Worm (Caenorhabditis elegans) whole organism, young adult: ENCODE results near the gene try-3.

Experiments used
- K12H6.12 ChIP-seq: fragments of 200-800 bp; sonication (Bioruptor generic); optimal IDR thresholded peaks from 2 replicates; lab custom pipeline; 2018; ENCODE audit warnings: mild to moderate bottlenecking, missing genetic modification characterization, missing compliant biosample characterization
- T26A5.8 ChIP-seq: sonication (generic microtip); optimal IDR thresholded peaks from 2 replicates; lab custom pipeline; 2016; ENCODE audit warnings: missing genetic modification characterization, missing compliant biosample characterization
- athp-1 ChIP-seq: sonication (generic microtip); optimal IDR thresholded peaks from 2 replicates; lab custom pipeline; 2017; ENCODE audit warnings: mild to moderate bottlenecking, missing genetic modification characterization, missing compliant biosample characterization
- ccch-3 ChIP-seq: fragments of 200-800 bp; sonication (Bioruptor generic); optimal IDR thresholded peaks from 2 replicates; lab custom pipeline; 2018; ENCODE audit warnings: mild to moderate bottlenecking, missing genetic modification characterization, missing compliant biosample characterization
- ceh-79 ChIP-seq: sonication (generic microtip); optimal IDR thresholded peaks from 2 replicates; lab custom pipeline; 2017; ENCODE audit warnings: mild to moderate bottlenecking, missing genetic modification characterization, missing compliant biosample characterization
- die-1 ChIP-seq: sonication (generic microtip); optimal IDR thresholded peaks from 2 replicates; lab custom pipeline; 2016; ENCODE audit warnings: missing genotype, mild to moderate bottlenecking, missing genetic modification characterization, missing compliant biosample characterization
- lag-1 ChIP-seq: fragments of 200-800 bp; sonication (Bioruptor generic); IDR thresholded peaks from 2 replicates; pipeline ENCODE4 v1.3.6; 2022; ENCODE audit warnings: missing genetic modification reagents, missing genetic modification characterization, missing compliant biosample characterization
- let-526 ChIP-seq: fragments of 200-800 bp; sonication (Bioruptor generic); IDR thresholded peaks from 2 replicates; pipeline ENCODE4 v1.3.6; 2022; ENCODE audit warnings: missing genetic modification reagents, missing genetic modification characterization, missing compliant biosample characterization
- nhr-90 ChIP-seq: sonication (generic microtip); optimal IDR thresholded peaks from 2 replicates; lab custom pipeline; 2016; ENCODE audit warnings: missing genotype, mild to moderate bottlenecking, missing genetic modification characterization, missing compliant biosample characterization
- repo-1 ChIP-seq: sonication (generic microtip); optimal IDR thresholded peaks from 2 replicates; lab custom pipeline; 2017; ENCODE audit warnings: mild to moderate bottlenecking, missing genetic modification characterization, missing compliant biosample characterization
- sdz-38 ChIP-seq: sonication (generic microtip); optimal IDR thresholded peaks from 2 replicates; lab custom pipeline; 2016; ENCODE audit warnings: missing genotype, missing genetic modification characterization, missing compliant biosample characterization
- unc-62 ChIP-seq: fragments of 150-350 bp; optimal IDR thresholded peaks from 2 replicates; lab custom pipeline; 2014; ENCODE audit warnings: missing biosample characterization, missing genetic modification reagents, missing genetic modification characterization

- no peak for TF ChIP-seq ceh-79 (tag; lab: Kevin White, UChicago)
- TF ChIP-seq T26A5.8 (tag; lab: Kevin White, UChicago) = no peak
- no peak for TF ChIP-seq repo-1 (tag; lab: Kevin White, UChicago)
- TF ChIP-seq let-526 = no peak
- TF ChIP-seq ccch-3 (GFP tag; lab: Kevin White, UChicago) = no peak
- no peak for TF ChIP-seq sdz-38 (tag; lab: Kevin White, UChicago)
- no peak for TF ChIP-seq unc-62 (GFP tag; lab: Kevin White, UChicago)
- no peak for TF ChIP-seq nhr-90
- no peak for TF ChIP-seq K12H6.12 (tag; lab: Kevin White, UChicago)
- TF ChIP-seq athp-1 = no peak
- no peak for TF ChIP-seq lag-1 (GFP tag; lab: Robert Waterston, UW)
- no peak for TF ChIP-seq die-1 (tag; lab: Kevin White, UChicago)
Observed at ce11 chrIV:6572238-6572637, 15.3 kb downstream of the try-3 start, which contains the start of gene bicd-1.
